Fruit fly (Drosophila melanogaster) whole organism, embryonic: ENCODE results near the gene Hip1.
A peak's percentile ranks its signal among the peaks of the same experiment; 100 is the strongest.

Experiments used
- CG10209 ChIP-seq: fragments of 200-800 bp; sonication (Bioruptor generic); optimal IDR thresholded peaks from 3 replicates; lab custom pipeline; 2017; ENCODE audit warnings: missing biosample characterization, mild to moderate bottlenecking, missing genetic modification characterization, missing genetic modification reagents
- CG10959 ChIP-seq: fragments of 200-800 bp; sonication (Bioruptor generic); IDR thresholded peaks from 2 replicates; pipeline ENCODE4 v1.3.6; 2022; ENCODE audit warnings: missing biosample characterization, missing genetic modification characterization
- CG13123 ChIP-seq: fragments of 200-800 bp; sonication (Bioruptor generic); optimal IDR thresholded peaks from 2 replicates; lab custom pipeline; 2016; ENCODE audit warnings: missing biosample characterization, missing genetic modification characterization
- CG13424 ChIP-seq: fragments of 200-800 bp; sonication (Bioruptor generic); optimal IDR thresholded peaks from 2 replicates; lab custom pipeline; 2019; ENCODE audit warnings: missing biosample characterization, mild to moderate bottlenecking, missing genetic modification characterization, moderate library complexity
- CG13775 ChIP-seq: fragments of 200-800 bp; sonication (Bioruptor generic); optimal IDR thresholded peaks from 3 replicates; lab custom pipeline; 2017; ENCODE audit warnings: missing biosample characterization, mild to moderate bottlenecking, missing genetic modification characterization
- CG15269 ChIP-seq: fragments of 200-800 bp; sonication (Bioruptor generic); optimal IDR thresholded peaks from 2 replicates; lab custom pipeline; 2018; ENCODE audit warnings: missing biosample characterization, mild to moderate bottlenecking, missing genetic modification characterization, moderate library complexity
- CG17328 ChIP-seq: fragments of 200-800 bp; sonication (Bioruptor generic); IDR thresholded peaks from 2 replicates; pipeline ENCODE4 v1.3.6; 2022; ENCODE audit warnings: missing biosample characterization, missing genetic modification characterization
- CG17359 ChIP-seq: fragments of 200-800 bp; sonication (Bioruptor generic); optimal IDR thresholded peaks from 3 replicates; lab custom pipeline; 2018; ENCODE audit warnings: missing biosample characterization, mild to moderate bottlenecking, missing genetic modification characterization, moderate library complexity
- CG17612 ChIP-seq: fragments of 200-800 bp; sonication (Bioruptor generic); IDR thresholded peaks from 2 replicates; pipeline ENCODE4 v1.3.6; 2022; ENCODE audit warnings: missing biosample characterization, missing genetic modification characterization
- CG17802 ChIP-seq: fragments of 200-800 bp; sonication (Bioruptor generic); optimal IDR thresholded peaks from 2 replicates; lab custom pipeline; 2018; ENCODE audit warnings: missing biosample characterization, mild to moderate bottlenecking, missing genetic modification characterization, moderate library complexity
- CG32767 ChIP-seq: fragments of 200-800 bp; sonication (Bioruptor generic); IDR thresholded peaks from 2 replicates; pipeline ENCODE4 v1.3.6; 2022; ENCODE audit warnings: missing biosample characterization, missing genetic modification characterization
- CG3995 ChIP-seq: fragments of 200-800 bp; sonication (Bioruptor generic); optimal IDR thresholded peaks from 3 replicates; lab custom pipeline; 2016; ENCODE audit warnings: missing biosample characterization, missing genetic modification characterization
- CG4820 ChIP-seq: fragments of 200-800 bp; sonication (Bioruptor generic); optimal IDR thresholded peaks from 3 replicates; lab custom pipeline; 2016; ENCODE audit warnings: missing biosample characterization, missing genetic modification characterization
- CG6683 ChIP-seq: fragments of 200-800 bp; sonication (Bioruptor generic); optimal IDR thresholded peaks from 2 replicates; lab custom pipeline; 2017; ENCODE audit warnings: missing biosample characterization, mild to moderate bottlenecking, missing genetic modification characterization, missing genetic modification reagents
- CG6813 ChIP-seq: fragments of 200-800 bp; sonication (Bioruptor generic); optimal IDR thresholded peaks from 2 replicates; lab custom pipeline; 2017; ENCODE audit warnings: missing biosample characterization, missing genetic modification characterization, mild to moderate bottlenecking, moderate library complexity, missing genetic modification reagents
- CG7786 ChIP-seq: fragments of 200-800 bp; sonication (Bioruptor generic); optimal IDR thresholded peaks from 2 replicates; lab custom pipeline; 2016; ENCODE audit warnings: missing biosample characterization, missing genetic modification characterization
- CG8388 ChIP-seq: fragments of 200-800 bp; sonication (Bioruptor generic); optimal IDR thresholded peaks from 2 replicates; lab custom pipeline; 2019; ENCODE audit warnings: missing biosample characterization, mild to moderate bottlenecking, missing genetic modification characterization, moderate library complexity
- CTCF ChIP-seq: fragments of 200-800 bp; sonication (Bioruptor generic); optimal IDR thresholded peaks from 2 replicates; lab custom pipeline; 2017; ENCODE audit warnings: missing biosample characterization, mild to moderate bottlenecking, missing genetic modification characterization, moderate library complexity
- Chrac-16 ChIP-seq: fragments of 200-800 bp; sonication (Bioruptor generic); optimal IDR thresholded peaks from 3 replicates; lab custom pipeline; 2016; ENCODE audit warnings: missing biosample characterization, missing genetic modification characterization
- D19B ChIP-seq: fragments of 200-800 bp; sonication (Bioruptor generic); optimal IDR thresholded peaks from 2 replicates; lab custom pipeline; 2017; ENCODE audit warnings: missing biosample characterization, mild to moderate bottlenecking, missing genetic modification characterization
- Dfd ChIP-seq, 2 experiments: fragments of >200 bp; optimal IDR thresholded peaks; 2 replicates each; lab custom pipeline; 2017; ENCODE audit warnings: missing biosample characterization in 2 of 2, missing genetic modification characterization in 2 of 2
- Drgx ChIP-seq: fragments of 200-800 bp; sonication (Bioruptor generic); IDR thresholded peaks from 2 replicates; pipeline ENCODE4 v1.3.6; 2022; ENCODE audit warnings: missing biosample characterization, missing genetic modification characterization
- ERR ChIP-seq: fragments of 200-800 bp; sonication (Bioruptor generic); optimal IDR thresholded peaks from 2 replicates; lab custom pipeline; 2016; ENCODE audit warnings: missing biosample characterization, missing genetic modification characterization
- Eip74EF ChIP-seq, 2 experiments: fragments of 200-800 bp in 1 of 2; fragments of >200 bp in 1 of 2; sonication (Bioruptor generic) in 1 of 2; optimal IDR thresholded peaks; 2 replicates each; lab custom pipeline; 2017 to 2019; ENCODE audit warnings: missing biosample characterization in 2 of 2, missing genetic modification characterization in 2 of 2, mild to moderate bottlenecking in 1 of 2, moderate library complexity in 1 of 2
- GATAe ChIP-seq: fragments of 200-800 bp; sonication (Bioruptor generic); conservative IDR thresholded peaks from 2 replicates; pipeline ENCODE4 v1.3.6; 2022; ENCODE audit warnings: missing biosample characterization, missing genetic modification characterization
- H15 ChIP-seq: fragments of 200-800 bp; sonication (Bioruptor generic); IDR thresholded peaks from 3 replicates; pipeline ENCODE4 v1.3.6; 2022; ENCODE audit warnings: missing biosample characterization, missing genetic modification characterization
- Hmx ChIP-seq: fragments of 200-800 bp; sonication (Bioruptor generic); optimal IDR thresholded peaks from 2 replicates; lab custom pipeline; 2016; ENCODE audit warnings: missing biosample characterization, missing genetic modification characterization
- Hr3 ChIP-seq: fragments of 200-800 bp; sonication (Bioruptor generic); optimal IDR thresholded peaks from 3 replicates; lab custom pipeline; 2016; ENCODE audit warnings: missing biosample characterization, missing genetic modification characterization
- Jarid2 ChIP-seq: fragments of 200-800 bp; sonication (Bioruptor generic); optimal IDR thresholded peaks from 3 replicates; lab custom pipeline; 2017; ENCODE audit warnings: mild to moderate bottlenecking, missing biosample characterization, missing genetic modification reagents, missing genetic modification characterization
- NK7.1 ChIP-seq: fragments of 200-800 bp; sonication (Bioruptor generic); optimal IDR thresholded peaks from 3 replicates; lab custom pipeline; 2016; ENCODE audit warnings: missing biosample characterization, missing genetic modification characterization
- NfI ChIP-seq: fragments of 200-800 bp; sonication (Bioruptor generic); optimal IDR thresholded peaks from 3 replicates; lab custom pipeline; 2018; ENCODE audit warnings: missing biosample characterization, mild to moderate bottlenecking, missing genetic modification characterization, moderate library complexity
- Oli ChIP-seq: fragments of 200-800 bp; sonication (Bioruptor generic); optimal IDR thresholded peaks from 2 replicates; lab custom pipeline; 2018; ENCODE audit warnings: missing biosample characterization, mild to moderate bottlenecking, missing genetic modification characterization, moderate library complexity
- Opbp ChIP-seq: fragments of 200-800 bp; sonication (Bioruptor generic); IDR thresholded peaks from 3 replicates; pipeline ENCODE4 v1.3.6; 2022; ENCODE audit warnings: missing biosample characterization, missing genetic modification characterization; ENCODE audit not compliant: partially characterized antibody
- Optix ChIP-seq: fragments of 200-800 bp; sonication (Bioruptor generic); IDR thresholded peaks from 3 replicates; pipeline ENCODE4 v1.3.6; 2022; ENCODE audit warnings: missing biosample characterization, missing genetic modification characterization
- Tbp ChIP-seq: fragments of >200 bp; optimal IDR thresholded peaks from 2 replicates; lab custom pipeline; 2018; ENCODE audit warnings: missing biosample characterization, missing genetic modification characterization
- al ChIP-seq: fragments of 200-800 bp; sonication (Bioruptor generic); IDR thresholded peaks from 2 replicates; pipeline ENCODE4 v1.3.6; 2022; ENCODE audit warnings: missing biosample characterization, missing genetic modification characterization
- ap ChIP-seq: fragments of 200-800 bp; sonication (Bioruptor generic); IDR thresholded peaks from 2 replicates; pipeline ENCODE4 v1.3.6; 2022; ENCODE audit warnings: missing biosample characterization, missing genetic modification characterization
- bab2 ChIP-seq: fragments of 200-800 bp; sonication (Bioruptor generic); optimal IDR thresholded peaks from 2 replicates; lab custom pipeline; 2016; ENCODE audit warnings: missing biosample characterization, missing genetic modification characterization
- br ChIP-seq: fragments of >200 bp; optimal IDR thresholded peaks from 2 replicates; lab custom pipeline; 2017
- chif ChIP-seq, 2 experiments: fragments of 200-800 bp; sonication (Bioruptor generic); optimal IDR thresholded peaks; 3 replicates each; lab custom pipeline; 2016; ENCODE audit warnings: missing biosample characterization in 2 of 2, missing genetic modification characterization in 2 of 2
- fu2 ChIP-seq: fragments of 200-800 bp; sonication (Bioruptor generic); optimal IDR thresholded peaks from 2 replicates; lab custom pipeline; 2016; ENCODE audit warnings: missing biosample characterization, missing genetic modification characterization
- gcm2 ChIP-seq: fragments of 200-800 bp; sonication (Bioruptor generic); optimal IDR thresholded peaks from 2 replicates; lab custom pipeline; 2016; ENCODE audit warnings: missing biosample characterization, missing genetic modification characterization
- lola ChIP-seq, 3 experiments: fragments of >200 bp in 2 of 3; fragments of 200-800 bp in 1 of 3; sonication (Bioruptor generic) in 1 of 3; optimal IDR thresholded peaks; 2 replicates each; lab custom pipeline; 2017 to 2019; ENCODE audit warnings: missing biosample characterization in 3 of 3, missing genetic modification characterization in 3 of 3, mild to moderate bottlenecking in 1 of 3, moderate library complexity in 1 of 3
- nom ChIP-seq: fragments of 200-800 bp; sonication (Bioruptor generic); optimal IDR thresholded peaks from 2 replicates; lab custom pipeline; 2017; ENCODE audit warnings: missing biosample characterization, missing genetic modification characterization, mild to moderate bottlenecking, moderate library complexity, missing genetic modification reagents
- org-1 ChIP-seq: fragments of 200-800 bp; sonication (Bioruptor generic); optimal IDR thresholded peaks from 2 replicates; lab custom pipeline; 2017; ENCODE audit warnings: missing biosample characterization, missing genetic modification characterization
- pros ChIP-seq: fragments of 200-800 bp; sonication (Bioruptor generic); optimal IDR thresholded peaks from 3 replicates; lab custom pipeline; 2019; ENCODE audit warnings: missing biosample characterization, mild to moderate bottlenecking, missing genetic modification characterization, moderate library complexity
- pum ChIP-seq: fragments of 200-800 bp; sonication (Bioruptor generic); optimal IDR thresholded peaks from 2 replicates; lab custom pipeline; 2016; ENCODE audit warnings: missing biosample characterization, missing genetic modification characterization
- sens ChIP-seq: fragments of 200-800 bp; sonication (Bioruptor generic); peaks from one replicate; lab custom pipeline; 2016; ENCODE audit warnings: missing biosample characterization, missing genetic modification characterization
- sens-2 ChIP-seq: fragments of 200-800 bp; sonication (Bioruptor generic); IDR thresholded peaks from 2 replicates; pipeline ENCODE4 v1.3.6; 2022; ENCODE audit warnings: missing biosample characterization, missing genetic modification characterization
- stc ChIP-seq: fragments of 200-800 bp; sonication (Bioruptor generic); IDR thresholded peaks from 2 replicates; pipeline ENCODE4 v1.3.6; 2022; ENCODE audit warnings: missing biosample characterization, missing genetic modification characterization
- tgo ChIP-seq: fragments of 200-800 bp; sonication (Bioruptor generic); IDR thresholded peaks from 3 replicates; pipeline ENCODE4 v1.3.6; 2022; ENCODE audit warnings: missing biosample characterization, missing genetic modification characterization
- tll ChIP-seq, 2 experiments: fragments of 200-800 bp in 1 of 2; fragments of >200 bp in 1 of 2; sonication (Bioruptor generic) in 1 of 2; optimal IDR thresholded peaks; 2 replicates each; lab custom pipeline; 2017 to 2019; ENCODE audit warnings: missing biosample characterization in 2 of 2, missing genetic modification characterization in 2 of 2, mild to moderate bottlenecking in 1 of 2, moderate library complexity in 1 of 2
- zfh2 ChIP-seq: fragments of 200-800 bp; sonication (Bioruptor generic); optimal IDR thresholded peaks from 2 replicates; lab custom pipeline; 2016; ENCODE audit warnings: missing biosample characterization, missing genetic modification characterization

Gene Hip1

dm6 chr3L:12725749-12726148 lies 47.6 kb downstream of the Hip1 start (continued):
- no peak for TF ChIP-seq CG13123 (GFP tag; lab: Kevin White, UChicago)
- no peak for TF ChIP-seq CG4820
- no peak for TF ChIP-seq Dfd (GFP tag; optimal IDR thresholded peaks at IDR 0.05; lab: Kevin White, UChicago)
- TF ChIP-seq CG17612 (GFP tag; lab: Robert Waterston, UW), result no peak
- TF ChIP-seq NfI, result no peak
- TF ChIP-seq Chrac-16 (GFP tag; lab: Kevin White, UChicago), result no peak
- TF ChIP-seq Jarid2 (GFP tag; lab: Kevin White, UChicago), result no peak
- no peak for TF ChIP-seq Hr3
- TF ChIP-seq pum (GFP tag; lab: Kevin White, UChicago), result no peak
- TF ChIP-seq CG15269 (tag; lab: Kevin White, UChicago), result no peak
- TF ChIP-seq zfh2 (GFP tag; lab: Kevin White, UChicago), result no peak
- no peak for TF ChIP-seq gcm2 (GFP tag; lab: Kevin White, UChicago)
- no peak for TF ChIP-seq CG17802 (tag; lab: Kevin White, UChicago)
- TF ChIP-seq bab2 (GFP tag; lab: Kevin White, UChicago), result peak; percentile 19
- TF ChIP-seq CG10959, result no peak
- no peak for TF ChIP-seq CG32767 (GFP tag; lab: Robert Waterston, UW)
- no peak for TF ChIP-seq CG17359 (tag; lab: Kevin White, UChicago)
- no peak for TF ChIP-seq tll (GFP tag; optimal IDR thresholded peaks at IDR 0.05; lab: Kevin White, UChicago)
- TF ChIP-seq stc (GFP tag; lab: Robert Waterston, UW), result no peak
- no peak for TF ChIP-seq CG13775 (GFP tag; lab: Kevin White, UChicago)
- no peak for TF ChIP-seq CG13424
- TF ChIP-seq Optix (GFP tag; lab: Robert Waterston, UW), result no peak
- TF ChIP-seq GATAe (GFP tag; lab: Robert Waterston, UW), result no peak
- TF ChIP-seq Opbp (GFP tag; lab: Robert Waterston, UW), result no peak
- peak; percentile 87 for TF ChIP-seq sens (GFP tag; lab: Kevin White, UChicago)
- no peak for TF ChIP-seq CG3995 (GFP tag; lab: Kevin White, UChicago)
- TF ChIP-seq sens-2, result no peak
- no peak for TF ChIP-seq nom
- no peak for TF ChIP-seq br (lab: Kevin White, UChicago)
- no peak for TF ChIP-seq CG6683
- TF ChIP-seq D19B (GFP tag; lab: Kevin White, UChicago), result no peak
- TF ChIP-seq Hmx (GFP tag; lab: Kevin White, UChicago), result no peak
- TF ChIP-seq ap (GFP tag; lab: Robert Waterston, UW), result no peak
- TF ChIP-seq NK7.1 (GFP tag; lab: Kevin White, UChicago), result no peak
- TF ChIP-seq H15 (GFP tag; lab: Robert Waterston, UW), result no peak
- TF ChIP-seq pros (GFP tag; lab: Kevin White, UChicago), result no peak
- peak in 1 of 3 experiments; percentile 4 for TF ChIP-seq lola (GFP tag; optimal IDR thresholded peaks at IDR 0.05; lab: Kevin White, UChicago)
- TF ChIP-seq CG17328 (GFP tag; lab: Robert Waterston, UW), result no peak
- no peak for TF ChIP-seq CG10209 (GFP tag; lab: Kevin White, UChicago)
- TF ChIP-seq org-1, result no peak
- TF ChIP-seq Drgx, result peak; percentile 48
- no peak for TF ChIP-seq CG6813 (GFP tag; lab: Kevin White, UChicago)
- TF ChIP-seq Eip74EF (GFP tag; optimal IDR thresholded peaks at IDR 0.05; lab: Kevin White, UChicago), result no peak
- TF ChIP-seq chif (GFP tag; optimal IDR thresholded peaks at IDR 0.05; lab: Kevin White, UChicago), result peak in 1 of 2 experiments; percentile 44
- TF ChIP-seq Oli (tag; lab: Kevin White, UChicago), result no peak
- peak; percentile 14 for TF ChIP-seq CG8388
- no peak for TF ChIP-seq CTCF (GFP tag; lab: Kevin White, UChicago)
- TF ChIP-seq fu2, result no peak
- no peak for TF ChIP-seq CG7786
- no peak for TF ChIP-seq al (GFP tag; lab: Robert Waterston, UW)
- TF ChIP-seq ERR (GFP tag; lab: Kevin White, UChicago), result no peak
- TF ChIP-seq tgo (GFP tag; lab: Robert Waterston, UW), result no peak
- TF ChIP-seq Tbp, result no peak
